Fruit fly (Drosophila melanogaster): Measurements from ENCODE around the gene CG10710.

The CG10710 gene

DNA sequence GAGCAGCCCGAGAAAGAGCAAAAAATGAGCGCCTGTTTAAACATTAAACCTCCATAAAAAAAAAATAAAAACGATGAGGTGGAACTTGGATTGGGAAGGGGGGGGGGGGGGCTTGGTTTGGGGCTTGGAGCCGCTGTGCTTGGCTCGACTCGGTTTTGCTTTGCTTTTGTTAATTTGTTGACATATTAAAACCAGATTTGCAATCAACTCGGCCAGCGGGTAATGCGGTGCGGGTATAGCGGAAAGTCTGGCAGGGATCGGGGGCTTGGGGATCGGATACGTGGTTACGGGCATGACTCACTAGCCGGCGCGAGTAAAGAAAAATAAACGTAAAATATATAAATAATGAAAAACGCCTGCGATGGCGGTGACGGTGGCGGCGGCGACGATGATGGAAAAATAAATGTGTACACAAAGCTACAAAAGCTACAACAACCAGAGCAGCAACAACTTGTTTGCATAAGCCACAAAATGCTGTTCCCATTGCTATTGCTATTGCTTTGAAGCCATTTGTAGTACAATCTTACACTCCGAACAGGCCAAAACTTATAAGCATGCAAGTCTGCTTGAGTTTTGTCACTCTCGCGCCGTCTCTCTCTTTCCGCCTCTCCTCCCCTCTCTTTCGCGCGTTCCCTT is 21.6 kb downstream of the CG10710 start (continued):
- no peak for TF ChIP-seq achi (GFP tag; optimal IDR thresholded peaks at IDR 0.05)
- TF ChIP-seq dsx (GFP tag; optimal IDR thresholded peaks at IDR 0.05; ENCODE audit: poor library complexity, severe bottlenecking), result peak; percentile 67
- TF ChIP-seq fd59A (GFP tag; optimal IDR thresholded peaks at IDR 0.05), result peak; percentile 6
- peak; percentile 46 for TF ChIP-seq CG10669 (GFP tag; optimal IDR thresholded peaks at IDR 0.05)
- peak; percentile 17 for TF ChIP-seq svp (GFP tag)
- TF ChIP-seq lz (GFP tag; optimal IDR thresholded peaks at IDR 0.05), result no peak
- peak; percentile 47 for TF ChIP-seq CG9139 (GFP tag; optimal IDR thresholded peaks at IDR 0.05)
- peak; percentile 23 for TF ChIP-seq CG32006 (GFP tag; optimal IDR thresholded peaks at IDR 0.05)
- no peak for TF ChIP-seq topi (GFP tag; optimal IDR thresholded peaks at IDR 0.05)
- no peak for TF ChIP-seq Hr4 (GFP tag; optimal IDR thresholded peaks at IDR 0.05)

DNA sequence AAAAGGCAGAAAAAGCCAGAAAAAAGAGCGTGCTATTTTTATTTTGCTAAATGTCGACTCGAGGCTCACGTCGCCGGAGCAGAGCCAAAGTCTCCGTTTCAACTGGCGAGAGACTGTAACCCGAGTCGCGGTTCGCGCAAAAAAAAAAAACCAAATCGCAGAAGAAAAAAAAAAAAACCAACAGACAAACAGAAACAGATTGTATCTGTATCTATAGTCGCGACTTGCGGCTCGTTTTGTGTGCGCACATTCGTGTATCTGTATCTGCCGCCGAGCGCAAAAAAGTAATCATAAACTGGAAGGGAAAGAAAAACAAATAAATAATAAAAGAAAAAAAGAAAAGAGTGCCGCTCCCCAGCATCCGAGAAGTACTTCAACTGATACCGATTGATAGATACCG is 24.3 kb downstream of the CG10710 start:
- TF ChIP-seq eg (GFP tag; IDR thresholded peaks at IDR 0.05) (peak; percentile 96), Hr4 (GFP tag; optimal IDR thresholded peaks at IDR 0.05) (peak; percentile 48), CG6792 (GFP tag; optimal IDR thresholded peaks at IDR 0.05) (peak; percentile 63), fd85E (GFP tag; optimal IDR thresholded peaks at IDR 0.05) (no peak), CG32006 (GFP tag; optimal IDR thresholded peaks at IDR 0.05) (peak; percentile 64), pdm3 (GFP tag; optimal IDR thresholded peaks at IDR 0.05) (peak; percentile 73), Sox15 (GFP tag; optimal IDR thresholded peaks at IDR 0.05) (no peak), CG9139 (GFP tag; optimal IDR thresholded peaks at IDR 0.05) (peak; percentile 94), salr (GFP tag; optimal IDR thresholded peaks at IDR 0.05) (peak; percentile 52 to 89), spab (GFP tag; optimal IDR thresholded peaks at IDR 0.05) (peak; percentile 91), Sox14 (GFP tag; optimal IDR thresholded peaks at IDR 0.05) (peak; percentile 65), Lpt (GFP tag; optimal IDR thresholded peaks at IDR 0.05) (peak; percentile 90), Ets21C (GFP tag; optimal IDR thresholded peaks at IDR 0.05) (no peak), Eip93F (GFP tag; optimal IDR thresholded peaks at IDR 0.05) (no peak), dsx (GFP tag; optimal IDR thresholded peaks at IDR 0.05; ENCODE audit: poor library complexity, severe bottlenecking) (peak; percentile 71), CG11902 (GFP tag; optimal IDR thresholded peaks at IDR 0.05) (no peak), CG8632 (GFP tag; optimal IDR thresholded peaks at IDR 0.05) (peak; percentile 69), fd59A (GFP tag; optimal IDR thresholded peaks at IDR 0.05) (peak; percentile 69), CG31627 (GFP tag; optimal IDR thresholded peaks at IDR 0.05) (no peak), Ets96B (tag; optimal IDR thresholded peaks at IDR 0.05) (peak; percentile 73), CG3032 (tag; optimal IDR thresholded peaks at IDR 0.05) (peak; percentile 74), achi (GFP tag; optimal IDR thresholded peaks at IDR 0.05) (peak; percentile 72), CG10669 (GFP tag; optimal IDR thresholded peaks at IDR 0.05) (peak; percentile 76), lz (GFP tag; optimal IDR thresholded peaks at IDR 0.05) (no peak), CG4318 (GFP tag; optimal IDR thresholded peaks at IDR 0.05) (no peak), Blimp-1 (GFP tag; optimal IDR thresholded peaks at IDR 0.05) (no peak), topi (GFP tag; optimal IDR thresholded peaks at IDR 0.05) (peak; percentile 22), Smox (GFP tag; optimal IDR thresholded peaks at IDR 0.05) (no peak), Hr39 (GFP tag; optimal IDR thresholded peaks at IDR 0.05) (no peak), OdsH (GFP tag; optimal IDR thresholded peaks at IDR 0.05) (peak; percentile 39), CG1621 (tag; optimal IDR thresholded peaks at IDR 0.05) (peak; percentile 82), CG10631 (GFP tag; optimal IDR thresholded peaks at IDR 0.05) (peak; percentile 57), CG16779 (tag; optimal IDR thresholded peaks at IDR 0.05) (peak; percentile 95), Met (GFP tag; optimal IDR thresholded peaks at IDR 0.05) (no peak), CG11294 (GFP tag; IDR thresholded peaks at IDR 0.05) (peak; percentile 30; the same call in 1 of the 2 replicates), dac (GFP tag; optimal IDR thresholded peaks at IDR 0.05) (peak; percentile 37), CG7368 (GFP tag; optimal IDR thresholded peaks at IDR 0.05) (peak; percentile 66), ss (GFP tag; optimal IDR thresholded peaks at IDR 0.05) (peak; percentile 94), acj6 (GFP tag; optimal IDR thresholded peaks at IDR 0.05) (peak; percentile 54), CG11762 (GFP tag; optimal IDR thresholded peaks at IDR 0.05; ENCODE audit: insufficient read depth) (peak; percentile 73), CG15336 (GFP tag; IDR thresholded peaks at IDR 0.05) (peak; percentile 88), Eip78C (GFP tag) (peak; percentile 89), CG6276 (GFP tag; optimal IDR thresholded peaks at IDR 0.05) (peak; percentile 84), CG8319 (GFP tag; optimal IDR thresholded peaks at IDR 0.05) (peak; percentile 43), Gug (GFP tag; IDR thresholded peaks at IDR 0.05) (peak; percentile 60), Eip75B (GFP tag; optimal IDR thresholded peaks at IDR 0.05) (peak; percentile 76), Hr38 (GFP tag; optimal IDR thresholded peaks at IDR 0.05) (peak; percentile 56)

Data from whole organism, prepupa.